Fruit fly (Drosophila melanogaster): ENCODE measurements around the gene EMC5.

DNA sequence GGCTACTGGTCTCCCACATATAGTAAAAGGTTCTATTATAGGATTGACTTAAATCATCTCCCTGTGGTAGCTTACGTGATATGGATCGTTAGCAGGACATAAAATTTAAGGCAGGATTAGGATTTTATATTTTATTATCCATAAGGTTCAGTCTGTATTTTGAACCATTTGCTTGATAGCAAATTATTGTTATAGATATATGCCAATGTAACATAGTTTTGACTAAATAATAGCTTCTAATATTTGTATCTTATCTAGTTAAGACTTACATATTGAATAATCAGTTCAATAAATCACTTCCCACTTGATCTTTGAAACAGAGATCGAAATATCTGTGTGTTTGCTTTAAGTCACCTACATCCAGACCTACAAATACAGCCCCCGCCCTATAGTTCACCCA lies 23.1 kb downstream of the EMC5 start, which contains the start of gene robl37BC:
- TF ChIP-seq pan (optimal IDR thresholded peaks at IDR 0.05), result no peak
- no peak for TF ChIP-seq Dll (optimal IDR thresholded peaks at IDR 0.05)
